Worm (Caenorhabditis elegans): ENCODE measurements around the gene gst-6.

gst-6 gene

ce11 chrII:4870691-4871090 lies 9.0 kb upstream of the gst-6 start, which contains the start of gene col-20:
col-20 (minus strand) TSS chrII:4870791.
- TF ChIP-seq efl-1 (optimal IDR thresholded peaks at IDR 0.05) (no peak), efl-1 (GFP tag; optimal IDR thresholded peaks at IDR 0.05 in 1 of 2) (peak in 1 of 2 experiments; percentile 65), fos-1 (tag; optimal IDR thresholded peaks at IDR 0.05) (no peak)

- TF ChIP-seq isw-1 (GFP tag; IDR thresholded peaks at IDR 0.05) (no peak), blmp-1 (tag; optimal IDR thresholded peaks at IDR 0.05) (peak; percentile 67), fkh-10 (GFP tag; optimal IDR thresholded peaks at IDR 0.05) (no peak)
Measured at ce11 chrII:4871834-4872233, 7.9 kb upstream of the gst-6 start.

DNA sequence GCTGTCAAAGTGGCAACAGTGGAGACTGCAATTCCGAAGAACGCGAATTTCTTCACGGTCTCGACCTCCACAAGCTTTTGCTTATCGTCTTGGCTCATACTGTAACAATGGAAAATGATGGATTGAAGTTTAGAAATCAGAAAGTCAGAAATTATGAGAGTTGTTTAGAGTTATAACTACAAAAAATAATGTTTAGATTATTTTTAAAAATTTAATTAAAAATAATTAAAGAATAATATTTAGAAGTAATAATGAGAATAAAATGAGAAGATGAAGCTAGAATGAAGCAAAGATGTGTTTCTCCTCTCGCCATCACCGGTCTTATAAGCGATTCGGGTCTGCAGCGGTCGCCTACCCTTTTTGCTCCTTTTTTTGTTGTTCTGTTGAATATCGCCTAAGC lies 6.7 kb upstream of the gst-6 start, which contains the start of gene col-73:
Gene col-73, minus strand, starts transcription at position 101 of the 400 bp plus-strand sequence.
- TF ChIP-seq snpc-4 (tag; optimal IDR thresholded peaks at IDR 0.05) = no peak
- no peak for TF ChIP-seq nhr-237 (tag; optimal IDR thresholded peaks at IDR 0.05)
- no peak for TF ChIP-seq lin-13 (GFP tag; optimal IDR thresholded peaks at IDR 0.05)
- no peak for TF ChIP-seq unc-86 (tag; optimal IDR thresholded peaks at IDR 0.05)
- TF ChIP-seq egl-27 (tag; optimal IDR thresholded peaks at IDR 0.05) = no peak
- no peak for TF ChIP-seq swsn-7 (tag; optimal IDR thresholded peaks at IDR 0.05)
- TF ChIP-seq C34B4.2 (tag; optimal IDR thresholded peaks at IDR 0.05) = no peak
- no peak for TF ChIP-seq efl-1 (optimal IDR thresholded peaks at IDR 0.05)
- no peak for TF ChIP-seq efl-1 (GFP tag; optimal IDR thresholded peaks at IDR 0.05 in 1 of 2)

DNA sequence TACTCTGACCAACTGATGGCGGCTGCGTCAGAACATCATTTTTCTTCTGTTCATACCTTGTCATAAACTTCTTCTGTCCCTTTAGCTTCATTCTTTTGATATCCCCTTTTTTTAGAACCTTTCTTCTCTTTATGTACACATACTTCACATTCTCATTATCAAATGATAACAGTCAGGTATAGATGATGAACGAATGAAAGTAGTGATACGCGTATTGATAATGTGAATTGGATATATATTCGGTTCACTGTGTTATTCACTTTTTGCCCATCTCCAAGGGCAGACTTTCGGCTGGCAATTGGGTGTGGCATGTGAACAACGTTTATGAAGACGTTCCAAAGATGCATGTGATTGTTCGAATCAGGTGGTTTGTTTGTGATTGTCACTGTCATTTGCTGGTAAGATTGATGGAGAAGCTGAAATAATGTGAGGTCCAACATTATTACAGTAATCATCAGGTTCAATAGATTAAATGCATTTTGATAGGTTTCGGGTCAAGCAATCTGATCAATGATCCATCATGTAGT lies 5.3 kb upstream of the gst-6 start, which contains the start of gene F11G11.15:
Gene F11G11.15, plus strand, starts transcription at position 511 of the 527 bp plus-strand sequence.
- TF ChIP-seq F16B12.6 (tag; optimal IDR thresholded peaks at IDR 0.05) (no peak), nhr-71 (tag; optimal IDR thresholded peaks at IDR 0.05) (no peak), ceh-88 (GFP tag; IDR thresholded peaks at IDR 0.05) (no peak), elt-3 (tag; optimal IDR thresholded peaks at IDR 0.05) (peak in 1 of 6 experiments; percentile 5), zip-4 (GFP tag; optimal IDR thresholded peaks at IDR 0.05) (no peak), blmp-1 (tag; optimal IDR thresholded peaks at IDR 0.05) (peak; percentile 77), efl-3 (GFP tag; optimal IDR thresholded peaks at IDR 0.05) (no peak), nhr-19 (GFP tag; conservative IDR thresholded peaks at IDR 0.05) (no peak), sup-37 (GFP tag; optimal IDR thresholded peaks at IDR 0.05) (no peak), ceh-63 (GFP tag; optimal IDR thresholded peaks at IDR 0.05) (no peak), xbp-1 (tag; optimal IDR thresholded peaks at IDR 0.05) (no peak), ets-5 (GFP tag; IDR thresholded peaks at IDR 0.05) (no peak), nhr-76 (tag; optimal IDR thresholded peaks at IDR 0.05) (no peak)

DNA sequence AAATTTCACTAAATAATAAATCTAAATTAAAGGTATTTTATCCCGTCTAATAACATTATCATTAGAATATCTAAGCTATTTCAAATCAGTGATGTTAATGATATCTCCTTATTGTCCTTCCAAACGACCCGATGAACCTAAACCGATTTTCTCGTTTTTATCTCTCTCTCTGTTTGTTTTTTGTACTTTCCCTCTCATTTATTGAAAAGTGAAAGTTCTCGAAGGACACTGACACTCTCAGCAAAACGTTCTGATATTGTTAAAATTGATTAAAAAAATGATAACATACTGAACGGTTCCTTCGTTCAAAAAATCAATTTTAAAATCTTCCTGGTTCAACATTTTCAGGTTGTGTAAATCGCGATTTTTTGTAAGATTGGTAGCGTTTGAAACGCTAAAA lies 3.6 kb upstream of the gst-6 start, which contains the start of gene F11G11.13:
Gene F11G11.13, minus strand, starts transcription at position 89 of the 400 bp plus-strand sequence.
- TF ChIP-seq fkh-8 (tag; optimal IDR thresholded peaks at IDR 0.05) = no peak
- peak; percentile 90 for TF ChIP-seq blmp-1 (tag; optimal IDR thresholded peaks at IDR 0.05)
- peak; percentile 55 for TF ChIP-seq nhr-85 (tag)
- TF ChIP-seq elt-3 (tag; optimal IDR thresholded peaks at IDR 0.05) = peak in 1 of 6 experiments; percentile 7

ce11 chrII:4881727-4882126 lies 2.0 kb downstream of the gst-6 start, which contains the start of gene gst-7:
gst-7 (plus strand) TSS chrII:4882062.
- TF ChIP-seq unc-98 (GFP tag; IDR thresholded peaks at IDR 0.05) (no peak), pag-3 (tag; optimal IDR thresholded peaks at IDR 0.05; ENCODE audit: borderline replicate concordance, insufficient read depth) (no peak), alr-1 (tag; optimal IDR thresholded peaks at IDR 0.05; ENCODE audit: borderline replicate concordance) (no peak), swsn-7 (tag; optimal IDR thresholded peaks at IDR 0.05) (no peak), elt-3 (tag; optimal IDR thresholded peaks at IDR 0.05) (peak in 2 of 6 experiments; percentile 9 to 17), nhr-71 (tag; optimal IDR thresholded peaks at IDR 0.05) (peak; percentile 48), ztf-11 (tag; optimal IDR thresholded peaks at IDR 0.05) (no peak), lin-14 (GFP tag; optimal IDR thresholded peaks at IDR 0.05) (peak; percentile 65), aly-2 (tag; optimal IDR thresholded peaks at IDR 0.05) (no peak), C16A3.4 (tag; optimal IDR thresholded peaks at IDR 0.05) (no peak), ces-1 (GFP tag; optimal IDR thresholded peaks at IDR 0.05) (no peak), nhr-19 (GFP tag; conservative IDR thresholded peaks at IDR 0.05) (0 out of 2 replicates have a peak, but pooled peaks have one; percentile 8), mab-9 (GFP tag; IDR thresholded peaks at IDR 0.05) (no peak), zag-1 (tag; optimal IDR thresholded peaks at IDR 0.05) (no peak), dpl-1 (GFP tag; optimal IDR thresholded peaks at IDR 0.05) (peak in 1 of 3 experiments; percentile 15), tbx-2 (tag; optimal IDR thresholded peaks at IDR 0.05) (peak; percentile 40), ceh-88 (GFP tag; IDR thresholded peaks at IDR 0.05) (no peak), hpl-2 (GFP tag; optimal IDR thresholded peaks at IDR 0.05) (no peak), egl-27 (tag; optimal IDR thresholded peaks at IDR 0.05) (no peak), ceh-63 (GFP tag; optimal IDR thresholded peaks at IDR 0.05) (no peak), unc-30 (tag; optimal IDR thresholded peaks at IDR 0.05) (no peak), lin-35 (GFP tag; optimal IDR thresholded peaks at IDR 0.05) (peak in 1 of 2 experiments; percentile 68)
